Fruit fly (Drosophila melanogaster) whole organism, embryonic: ENCODE measurements around the gene 5-HT2B.

Experiments used
- Aef1 ChIP-seq: fragments of 200-800 bp; sonication (Bioruptor generic); IDR thresholded peaks from 3 replicates; pipeline ENCODE4 v1.3.6; 2022; ENCODE audit warnings: missing biosample characterization, missing genetic modification characterization
- Antp ChIP-seq: fragments of 200-800 bp; sonication (Bioruptor generic); optimal IDR thresholded peaks from 3 replicates; lab custom pipeline; 2016; ENCODE audit warnings: missing biosample characterization, missing genetic modification characterization
- Bgb ChIP-seq: fragments of 200-800 bp; sonication (Bioruptor generic); IDR thresholded peaks from 2 replicates; pipeline ENCODE4 v1.3.6; 2022; ENCODE audit warnings: missing biosample characterization, missing genetic modification characterization; ENCODE audit not compliant: partially characterized antibody
- CG12071 ChIP-seq: fragments of 200-800 bp; sonication (Bioruptor generic); optimal IDR thresholded peaks from 3 replicates; lab custom pipeline; 2018; ENCODE audit warnings: missing biosample characterization, mild to moderate bottlenecking, missing genetic modification characterization
- CG1233 ChIP-seq: fragments of 200-800 bp; sonication (Bioruptor generic); optimal IDR thresholded peaks from 4 replicates; lab custom pipeline; 2018; ENCODE audit warnings: missing biosample characterization, mild to moderate bottlenecking, missing genetic modification characterization
- CG13624 ChIP-seq: fragments of 200-800 bp; sonication (Bioruptor generic); optimal IDR thresholded peaks from 2 replicates; lab custom pipeline; 2016; ENCODE audit warnings: missing biosample characterization, missing genetic modification characterization
- CG13894 ChIP-seq: fragments of 200-800 bp; sonication (Bioruptor generic); optimal IDR thresholded peaks from 3 replicates; lab custom pipeline; 2018; ENCODE audit warnings: missing biosample characterization, mild to moderate bottlenecking, missing genetic modification characterization, moderate library complexity
- CG15514 ChIP-seq: fragments of 200-800 bp; sonication (Bioruptor generic); optimal IDR thresholded peaks from 3 replicates; lab custom pipeline; 2017; ENCODE audit warnings: missing biosample characterization, missing genetic modification characterization, mild to moderate bottlenecking, moderate library complexity, missing genetic modification reagents
- CG1647 ChIP-seq: fragments of 200-800 bp; sonication (Bioruptor generic); optimal IDR thresholded peaks from 3 replicates; lab custom pipeline; 2016; ENCODE audit warnings: missing biosample characterization, missing genetic modification characterization
- CG16863 ChIP-seq: fragments of 200-800 bp; sonication (Bioruptor generic); optimal IDR thresholded peaks from 3 replicates; lab custom pipeline; 2016; ENCODE audit warnings: missing biosample characterization, missing genetic modification characterization
- CG17186 ChIP-seq: fragments of 200-800 bp; sonication (Bioruptor generic); optimal IDR thresholded peaks from 3 replicates; lab custom pipeline; 2017; ENCODE audit warnings: missing biosample characterization, missing genetic modification reagents, missing genetic modification characterization
- CG18476 ChIP-seq: fragments of 200-800 bp; sonication (Bioruptor generic); optimal IDR thresholded peaks from 2 replicates; lab custom pipeline; 2016; ENCODE audit warnings: missing biosample characterization, mild to moderate bottlenecking, missing genetic modification characterization
- CG2875 ChIP-seq: fragments of 200-800 bp; sonication (Bioruptor generic); optimal IDR thresholded peaks from 2 replicates; lab custom pipeline; 2017; ENCODE audit warnings: missing biosample characterization, mild to moderate bottlenecking, missing genetic modification characterization, missing genetic modification reagents
- CG33557 ChIP-seq: fragments of 200-800 bp; sonication (Bioruptor generic); optimal IDR thresholded peaks from 2 replicates; lab custom pipeline; 2019; ENCODE audit warnings: missing biosample characterization, mild to moderate bottlenecking, missing genetic modification characterization, moderate library complexity
- CG4282 ChIP-seq: fragments of 200-800 bp; sonication (Bioruptor generic); optimal IDR thresholded peaks from 2 replicates; lab custom pipeline; 2016; ENCODE audit warnings: missing biosample characterization, missing genetic modification characterization
- CG6254 ChIP-seq: fragments of 200-800 bp; sonication (Bioruptor generic); optimal IDR thresholded peaks from 3 replicates; lab custom pipeline; 2017; ENCODE audit warnings: mild to moderate bottlenecking, missing biosample characterization, missing genetic modification reagents, missing genetic modification characterization
- CG6272 ChIP-seq: fragments of 200-800 bp; sonication (Bioruptor generic); IDR thresholded peaks from 2 replicates; pipeline ENCODE4 v1.3.6; 2022; ENCODE audit warnings: missing biosample characterization, missing genetic modification characterization
- CG6654 ChIP-seq: fragments of 200-800 bp; sonication (Bioruptor generic); optimal IDR thresholded peaks from 2 replicates; lab custom pipeline; 2017; ENCODE audit warnings: missing biosample characterization, mild to moderate bottlenecking, missing genetic modification characterization
- CG6854 ChIP-seq: fragments of 200-800 bp; sonication (Bioruptor generic); optimal IDR thresholded peaks from 3 replicates; lab custom pipeline; 2017; ENCODE audit warnings: missing biosample characterization, mild to moderate bottlenecking, missing genetic modification characterization
- CG8478 ChIP-seq: fragments of >200 bp; optimal IDR thresholded peaks from 2 replicates; lab custom pipeline; 2018
- CG9797 ChIP-seq: fragments of 200-800 bp; sonication (Bioruptor generic); optimal IDR thresholded peaks from 3 replicates; lab custom pipeline; 2018; ENCODE audit warnings: missing biosample characterization, mild to moderate bottlenecking, missing genetic modification characterization
- CrebB ChIP-seq: fragments of 200-800 bp; sonication (Bioruptor generic); optimal IDR thresholded peaks from 3 replicates; lab custom pipeline; 2018; ENCODE audit warnings: missing biosample characterization, mild to moderate bottlenecking, missing genetic modification characterization
- D19A ChIP-seq: fragments of 200-800 bp; optimal IDR thresholded peaks from 3 replicates; lab custom pipeline; 2019; ENCODE audit warnings: missing biosample characterization, mild to moderate bottlenecking, missing genetic modification characterization, moderate library complexity
- Ets65A ChIP-seq: fragments of 200-800 bp; sonication (Bioruptor generic); peaks from one replicate; lab custom pipeline; 2016; ENCODE audit warnings: missing biosample characterization, missing genetic modification characterization
- Gsc ChIP-seq: fragments of 200-800 bp; sonication (Bioruptor generic); IDR thresholded peaks from 2 replicates; pipeline ENCODE4 v1.3.6; 2022; ENCODE audit warnings: missing biosample characterization, missing genetic modification characterization
- H2.0 ChIP-seq: fragments of 200-800 bp; sonication (Bioruptor generic); IDR thresholded peaks from 2 replicates; pipeline ENCODE4 v1.3.6; 2022; ENCODE audit warnings: missing biosample characterization, missing genetic modification characterization
- Hmr ChIP-seq: fragments of 200-800 bp; sonication (Bioruptor generic); optimal IDR thresholded peaks from 3 replicates; lab custom pipeline; 2017; ENCODE audit warnings: mild to moderate bottlenecking, missing biosample characterization, missing genetic modification reagents, missing genetic modification characterization
- Mrtf ChIP-seq: fragments of 200-800 bp; sonication (Bioruptor generic); IDR thresholded peaks from 3 replicates; pipeline ENCODE4 v1.3.6; 2022; ENCODE audit warnings: missing biosample characterization, missing genetic modification characterization
- Oli ChIP-seq: fragments of 200-800 bp; sonication (Bioruptor generic); optimal IDR thresholded peaks from 2 replicates; lab custom pipeline; 2018; ENCODE audit warnings: missing biosample characterization, mild to moderate bottlenecking, missing genetic modification characterization, moderate library complexity
- Ssrp ChIP-seq: fragments of 200-800 bp; sonication (Bioruptor generic); optimal IDR thresholded peaks from 2 replicates; lab custom pipeline; 2018; ENCODE audit warnings: missing biosample characterization, mild to moderate bottlenecking, missing genetic modification characterization, moderate library complexity
- Stat92E ChIP-seq, 3 experiments: fragments of >200 bp in 2 of 3; fragments of 200-800 bp in 1 of 3; sonication (Bioruptor generic) in 1 of 3; optimal IDR thresholded peaks; 2 replicates each; lab custom pipeline; 2017 to 2019; ENCODE audit warnings: missing biosample characterization in 3 of 3, missing genetic modification characterization in 3 of 3, mild to moderate bottlenecking in 1 of 3, moderate library complexity in 1 of 3
- aop ChIP-seq: fragments of 200-800 bp; sonication (Bioruptor generic); IDR thresholded peaks from 2 replicates; pipeline ENCODE4 v1.3.6; 2022; ENCODE audit warnings: missing biosample characterization, missing genetic modification characterization
- ase ChIP-seq: fragments of 200-800 bp; sonication (Bioruptor generic); IDR thresholded peaks from 3 replicates; pipeline ENCODE4 v1.3.6; 2022; ENCODE audit warnings: missing biosample characterization, missing genetic modification characterization
- az2 ChIP-seq: fragments of 200-800 bp; sonication (Bioruptor generic); optimal IDR thresholded peaks from 3 replicates; lab custom pipeline; 2016; ENCODE audit warnings: missing biosample characterization, missing genetic modification characterization
- bbx ChIP-seq: fragments of 200-800 bp; sonication (Bioruptor generic); IDR thresholded peaks from 2 replicates; pipeline ENCODE4 v1.3.6; 2022; ENCODE audit warnings: missing biosample characterization, missing genetic modification characterization; ENCODE audit not compliant: partially characterized antibody
- cad ChIP-seq: fragments of >200 bp; optimal IDR thresholded peaks from 2 replicates; lab custom pipeline; 2017; ENCODE audit warnings: missing biosample characterization, missing genetic modification characterization
- cato ChIP-seq: fragments of 200-800 bp; sonication (Bioruptor generic); optimal IDR thresholded peaks from 2 replicates; lab custom pipeline; 2016; ENCODE audit warnings: missing biosample characterization, missing genetic modification characterization, borderline replicate concordance
- eyg ChIP-seq: fragments of 200-800 bp; sonication (Bioruptor generic); optimal IDR thresholded peaks from 3 replicates; lab custom pipeline; 2016; ENCODE audit warnings: missing biosample characterization, missing genetic modification characterization
- ftz-f1 ChIP-seq: fragments of 200-800 bp; sonication (Bioruptor generic); optimal IDR thresholded peaks from 2 replicates; lab custom pipeline; 2016; ENCODE audit warnings: missing biosample characterization, missing genetic modification characterization
- gce ChIP-seq: fragments of 200-800 bp; sonication (Bioruptor generic); IDR thresholded peaks from 3 replicates; pipeline ENCODE4 v1.3.6; 2022; ENCODE audit warnings: missing biosample characterization, missing genetic modification characterization
- hbn ChIP-seq: fragments of 200-800 bp; sonication (Bioruptor generic); IDR thresholded peaks from 2 replicates; pipeline ENCODE4 v1.3.6; 2022; ENCODE audit warnings: missing biosample characterization, missing genetic modification characterization; ENCODE audit not compliant: partially characterized antibody
- lmd ChIP-seq: fragments of 200-800 bp; sonication (Bioruptor generic); IDR thresholded peaks from 2 replicates; pipeline ENCODE4 v1.3.6; 2022; ENCODE audit warnings: missing biosample characterization, missing genetic modification characterization
- peb ChIP-seq: fragments of 200-800 bp; sonication (Bioruptor generic); IDR thresholded peaks from 2 replicates; pipeline ENCODE4 v1.3.6; 2022; ENCODE audit warnings: missing biosample characterization, missing genetic modification characterization
- pnt ChIP-seq: fragments of 200-800 bp; sonication (Bioruptor generic); optimal IDR thresholded peaks from 3 replicates; lab custom pipeline; 2016; ENCODE audit warnings: missing biosample characterization, missing genetic modification characterization
- row ChIP-seq: fragments of 200-800 bp; sonication (Bioruptor generic); IDR thresholded peaks from 3 replicates; pipeline ENCODE4 v1.3.6; 2022; ENCODE audit warnings: missing biosample characterization, missing genetic modification characterization
- shn ChIP-seq: fragments of 200-800 bp; sonication (Bioruptor generic); optimal IDR thresholded peaks from 3 replicates; lab custom pipeline; 2016; ENCODE audit warnings: missing biosample characterization, missing genetic modification characterization
- sob ChIP-seq: fragments of 200-800 bp; sonication (Bioruptor generic); IDR thresholded peaks from 2 replicates; pipeline ENCODE4 v1.3.6; 2022; ENCODE audit warnings: missing biosample characterization, missing genetic modification characterization
- stc ChIP-seq: fragments of 200-800 bp; sonication (Bioruptor generic); IDR thresholded peaks from 2 replicates; pipeline ENCODE4 v1.3.6; 2022; ENCODE audit warnings: missing biosample characterization, missing genetic modification characterization
- stwl ChIP-seq: fragments of 200-800 bp; sonication (Bioruptor generic); optimal IDR thresholded peaks from 3 replicates; lab custom pipeline; 2018; ENCODE audit warnings: missing biosample characterization, mild to moderate bottlenecking, missing genetic modification characterization, moderate library complexity
- unc-4 ChIP-seq: fragments of 200-800 bp; sonication (Bioruptor generic); IDR thresholded peaks from 2 replicates; pipeline ENCODE4 v1.3.6; 2022; ENCODE audit warnings: missing biosample characterization, missing genetic modification characterization; ENCODE audit not compliant: partially characterized antibody
- vvl ChIP-seq: fragments of 200-800 bp; sonication (Bioruptor generic); IDR thresholded peaks from 2 replicates; pipeline ENCODE4 v1.3.6; 2022; ENCODE audit warnings: missing biosample characterization, missing genetic modification characterization

Gene 5-HT2B

DNA sequence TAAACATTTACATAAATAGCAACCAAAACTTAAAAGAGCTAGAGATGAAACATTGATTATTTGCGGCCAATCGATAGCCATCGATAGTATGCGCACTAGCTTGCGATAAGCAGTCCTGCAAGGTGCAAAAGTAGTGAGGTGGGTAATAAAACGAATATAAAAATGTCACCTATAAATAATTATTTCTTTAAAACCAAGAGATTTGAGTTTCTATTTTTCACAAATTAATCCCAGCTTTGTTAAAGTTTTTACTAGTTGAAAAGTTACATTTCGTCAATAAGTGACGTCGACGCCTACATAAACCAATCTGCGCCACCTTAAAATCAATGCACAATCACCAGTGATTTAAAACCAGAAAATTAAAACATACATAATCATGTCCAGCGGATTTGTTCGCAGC lies 72.7 kb downstream of the 5-HT2B start, which contains the start of the genes Mkk4 and SLIRP2:
Gene Mkk4 (minus strand): TSS at position 56 of the 400 bp plus-strand sequence.
Gene SLIRP2 (plus strand): TSS at position 344 of the 400 bp plus-strand sequence.
- TF ChIP-seq CG1647 (GFP tag; lab: Kevin White, UChicago) (peak; percentile 99), CG15514 (peak; percentile 95), eyg (GFP tag; lab: Kevin White, UChicago) (peak; percentile 98), sob (GFP tag; lab: Robert Waterston, UW) (peak; percentile 99), hbn (GFP tag; lab: Robert Waterston, UW) (peak; percentile 70), stc (GFP tag; lab: Robert Waterston, UW) (peak; percentile 99), CG18476 (GFP tag; lab: Kevin White, UChicago) (peak; percentile 99), CG12071 (peak; percentile 97), Aef1 (GFP tag; lab: Robert Waterston, UW) (peak; percentile 99), CrebB (tag; lab: Kevin White, UChicago) (peak; percentile 98), bbx (GFP tag; lab: Robert Waterston, UW) (peak; percentile 87), CG8478 (lab: Kevin White, UChicago) (no peak), D19A (tag; lab: Kevin White, UChicago) (peak; percentile 96), CG13894 (peak; percentile 98), CG4282 (GFP tag; lab: Kevin White, UChicago) (peak; percentile 96), Bgb (GFP tag; lab: Robert Waterston, UW) (peak; percentile 86), gce (GFP tag; lab: Robert Waterston, UW) (peak; percentile 98), ftz-f1 (GFP tag; lab: Kevin White, UChicago) (peak; percentile 84), CG16863 (GFP tag; lab: Kevin White, UChicago) (peak; percentile 99), cad (no peak), vvl (GFP tag; lab: Robert Waterston, UW) (peak; percentile 100), Gsc (GFP tag; lab: Robert Waterston, UW) (peak; percentile 98), unc-4 (GFP tag; lab: Robert Waterston, UW) (peak; percentile 82), Ets65A (GFP tag; lab: Kevin White, UChicago) (peak; percentile 100), Hmr (peak; percentile 98), stwl (tag; lab: Kevin White, UChicago) (peak; percentile 90), H2.0 (GFP tag; lab: Robert Waterston, UW) (peak; percentile 99), CG6654 (GFP tag; lab: Kevin White, UChicago) (peak; percentile 92), peb (peak; percentile 98), CG6272 (GFP tag; lab: Robert Waterston, UW) (peak; percentile 98), CG2875 (GFP tag; lab: Kevin White, UChicago) (peak; percentile 98), cato (GFP tag; lab: Kevin White, UChicago) (peak; percentile 99), CG6854 (GFP tag; lab: Kevin White, UChicago) (peak; percentile 97), Stat92E (GFP tag; optimal IDR thresholded peaks at IDR 0.05; lab: Kevin White, UChicago) (peak in 1 of 3 experiments; percentile 95), CG9797 (GFP tag; lab: Kevin White, UChicago) (peak; percentile 64), pnt (peak; percentile 98), Ssrp (tag; lab: Kevin White, UChicago) (peak; percentile 99), aop (GFP tag; lab: Robert Waterston, UW) (peak; percentile 90), CG1233 (GFP tag; lab: Kevin White, UChicago) (peak; percentile 98), shn (GFP tag; lab: Kevin White, UChicago) (peak; percentile 98), CG33557 (GFP tag; lab: Kevin White, UChicago) (peak; percentile 99), az2 (GFP tag; lab: Kevin White, UChicago) (peak; percentile 99), row (GFP tag; lab: Robert Waterston, UW) (peak; percentile 100), Antp (GFP tag; lab: Kevin White, UChicago) (peak; percentile 99), CG17186 (peak; percentile 97), CG13624 (peak; percentile 99), ase (GFP tag; lab: Robert Waterston, UW) (peak; percentile 99), lmd (peak; percentile 99), Oli (tag; lab: Kevin White, UChicago) (peak; percentile 99), CG6254 (GFP tag; lab: Kevin White, UChicago) (peak; percentile 97), Mrtf (GFP tag; lab: Robert Waterston, UW) (peak; percentile 99)
